Worm (Caenorhabditis elegans) whole organism, late embryonic: ENCODE results near the gene C28H8.3.
A peak's percentile ranks its signal among the peaks of the same experiment; 100 is the strongest.

Experiments
- T23F11.4 ChIP-seq: fragments of 200-800 bp; sonication (Bioruptor generic); optimal IDR thresholded peaks from 2 replicates; lab custom pipeline; 2018; ENCODE audit warnings: mild to moderate bottlenecking, missing genetic modification characterization, missing compliant biosample characterization
- Y22D7AL.16 ChIP-seq: sonication (generic microtip); optimal IDR thresholded peaks from 2 replicates; lab custom pipeline; 2016; ENCODE audit warnings: missing genetic modification characterization, missing compliant biosample characterization
- ceh-18 ChIP-seq: sonication (generic microtip); optimal IDR thresholded peaks from 2 replicates; lab custom pipeline; 2016; ENCODE audit warnings: missing genetic modification characterization, missing compliant biosample characterization
- ceh-2 ChIP-seq: sonication (generic microtip); optimal IDR thresholded peaks from 2 replicates; lab custom pipeline; 2016; ENCODE audit warnings: missing genotype, missing genetic modification characterization, missing compliant biosample characterization
- ceh-30 ChIP-seq: fragments of 150-350 bp; optimal IDR thresholded peaks from 2 replicates; lab custom pipeline; 2014; ENCODE audit warnings: missing biosample characterization, missing genetic modification characterization
- ceh-31 ChIP-seq: sonication (generic microtip); optimal IDR thresholded peaks from 2 replicates; lab custom pipeline; 2016; ENCODE audit warnings: missing genetic modification characterization, missing compliant biosample characterization
- ceh-34 ChIP-seq: sonication (generic microtip); optimal IDR thresholded peaks from 2 replicates; lab custom pipeline; 2016; ENCODE audit warnings: mild to moderate bottlenecking, missing genetic modification characterization, missing compliant biosample characterization
- ceh-45 ChIP-seq: fragments of 200-800 bp; sonication (Bioruptor generic); IDR thresholded peaks from 2 replicates; pipeline ENCODE4 v1.3.6; 2022; ENCODE audit warnings: missing genetic modification reagents, missing genetic modification characterization, missing compliant biosample characterization
- ceh-48 ChIP-seq: sonication (generic microtip); optimal IDR thresholded peaks from 2 replicates; lab custom pipeline; 2016; ENCODE audit warnings: missing genetic modification characterization, inconsistent platforms, missing compliant biosample characterization
- dmd-4 ChIP-seq: sonication (generic microtip); optimal IDR thresholded peaks from 2 replicates; lab custom pipeline; 2016; ENCODE audit warnings: borderline replicate concordance, missing genetic modification characterization, missing compliant biosample characterization
- elt-2 ChIP-seq: sonication (generic microtip); optimal IDR thresholded peaks from 2 replicates; lab custom pipeline; 2016; ENCODE audit warnings: missing genetic modification reagents, missing genetic modification characterization, missing compliant biosample characterization
- ets-4 ChIP-seq: sonication (generic microtip); optimal IDR thresholded peaks from 2 replicates; lab custom pipeline; 2016; ENCODE audit warnings: missing genetic modification characterization, missing compliant biosample characterization
- eyg-1 ChIP-seq: sonication (generic microtip); optimal IDR thresholded peaks from 2 replicates; lab custom pipeline; 2016; ENCODE audit warnings: missing genotype, missing genetic modification characterization, missing compliant biosample characterization
- fax-1 ChIP-seq: sonication (generic microtip); optimal IDR thresholded peaks from 2 replicates; lab custom pipeline; 2016; ENCODE audit warnings: missing genotype, missing genetic modification characterization, missing compliant biosample characterization
- gmeb-2 ChIP-seq: sonication (generic microtip); optimal IDR thresholded peaks from 2 replicates; lab custom pipeline; 2016; ENCODE audit warnings: missing genetic modification characterization, inconsistent platforms, missing compliant biosample characterization
- hlh-13 ChIP-seq: fragments of 200-800 bp; sonication (Bioruptor generic); optimal IDR thresholded peaks from 2 replicates; lab custom pipeline; 2018; ENCODE audit warnings: mild to moderate bottlenecking, missing genetic modification characterization, missing compliant biosample characterization
- hlh-30 ChIP-seq: sonication (generic microtip); optimal IDR thresholded peaks from 2 replicates; lab custom pipeline; 2017; ENCODE audit warnings: antibody characterized with exemption, missing genetic modification characterization, missing compliant biosample characterization; ENCODE audit not compliant: insufficient read depth
- hlh-6 ChIP-seq: sonication (generic microtip); optimal IDR thresholded peaks from 2 replicates; lab custom pipeline; 2016; ENCODE audit warnings: missing genotype, missing genetic modification characterization, missing compliant biosample characterization
- hlh-8 ChIP-seq: sonication (generic microtip); optimal IDR thresholded peaks from 2 replicates; lab custom pipeline; 2016; ENCODE audit warnings: missing genotype, missing genetic modification characterization, missing compliant biosample characterization
- lim-6 ChIP-seq: sonication (generic microtip); optimal IDR thresholded peaks from 2 replicates; lab custom pipeline; 2016; ENCODE audit warnings: missing genetic modification characterization, missing compliant biosample characterization
- madf-2 ChIP-seq: sonication (generic microtip); optimal IDR thresholded peaks from 2 replicates; lab custom pipeline; 2017; ENCODE audit warnings: missing genetic modification characterization, missing compliant biosample characterization
- nfya-1 ChIP-seq: sonication (generic microtip); optimal IDR thresholded peaks from 2 replicates; lab custom pipeline; 2017; ENCODE audit warnings: missing genetic modification characterization, mild to moderate bottlenecking, missing compliant biosample characterization, antibody characterized with exemption, moderate library complexity
- nhr-232 ChIP-seq: sonication (generic microtip); optimal IDR thresholded peaks from 2 replicates; lab custom pipeline; 2016; ENCODE audit warnings: missing genetic modification characterization, missing compliant biosample characterization
- npax-4 ChIP-seq: sonication (generic microtip); optimal IDR thresholded peaks from 2 replicates; lab custom pipeline; 2016; ENCODE audit warnings: missing genetic modification characterization, missing compliant biosample characterization
- pag-3 ChIP-seq: sonication (generic microtip); optimal IDR thresholded peaks from 2 replicates; lab custom pipeline; 2016; ENCODE audit warnings: missing compliant biosample characterization, missing genetic modification characterization, borderline replicate concordance
- pax-1 ChIP-seq: fragments of 150-350 bp; optimal IDR thresholded peaks from 2 replicates; lab custom pipeline; 2014; ENCODE audit warnings: missing biosample characterization, missing genetic modification characterization
- pha-4 ChIP-seq: fragments of 150-350 bp; optimal IDR thresholded peaks from 2 replicates; lab custom pipeline; 2018; ENCODE audit warnings: missing biosample characterization, missing genetic modification reagents, missing genetic modification characterization
- pqm-1 ChIP-seq: sonication (generic microtip); optimal IDR thresholded peaks from 2 replicates; lab custom pipeline; 2016; ENCODE audit warnings: missing genetic modification characterization, missing compliant biosample characterization
- pros-1 ChIP-seq: fragments of 150-350 bp; optimal IDR thresholded peaks from 2 replicates; lab custom pipeline; 2014; ENCODE audit warnings: missing biosample characterization, missing genetic modification reagents, missing genetic modification characterization
- ref-2 ChIP-seq: sonication (generic microtip); optimal IDR thresholded peaks from 2 replicates; lab custom pipeline; 2016; ENCODE audit warnings: missing genetic modification characterization, missing compliant biosample characterization
- sdc-2 ChIP-seq: sonication (generic microtip); optimal IDR thresholded peaks from 2 replicates; lab custom pipeline; 2016; ENCODE audit warnings: missing genotype, missing genetic modification characterization, missing compliant biosample characterization
- sox-4 ChIP-seq: sonication (generic microtip); optimal IDR thresholded peaks from 2 replicates; lab custom pipeline; 2017; ENCODE audit warnings: mild to moderate bottlenecking, missing genetic modification characterization, inconsistent platforms, missing compliant biosample characterization
- syd-9 ChIP-seq: sonication (generic microtip); optimal IDR thresholded peaks from 2 replicates; lab custom pipeline; 2016; ENCODE audit warnings: mild to moderate bottlenecking, missing genetic modification characterization, moderate library complexity, missing compliant biosample characterization
- tbx-2 ChIP-seq: sonication (generic microtip); optimal IDR thresholded peaks from 2 replicates; lab custom pipeline; 2016; ENCODE audit warnings: missing genetic modification characterization, missing compliant biosample characterization
- tbx-7 ChIP-seq: sonication (generic microtip); optimal IDR thresholded peaks from 2 replicates; lab custom pipeline; 2016; ENCODE audit warnings: missing genotype, missing genetic modification characterization, missing compliant biosample characterization
- ttx-3 ChIP-seq: sonication (generic microtip); optimal IDR thresholded peaks from 2 replicates; lab custom pipeline; 2016; ENCODE audit warnings: missing genetic modification reagents, missing genetic modification characterization, missing compliant biosample characterization
- unc-42 ChIP-seq: sonication (generic microtip); optimal IDR thresholded peaks from 2 replicates; lab custom pipeline; 2016; ENCODE audit warnings: missing genotype, missing genetic modification characterization, missing compliant biosample characterization
- unc-55 ChIP-seq: sonication (generic microtip); optimal IDR thresholded peaks from 2 replicates; lab custom pipeline; 2017; ENCODE audit warnings: missing biosample characterization, missing genetic modification reagents, missing genetic modification characterization
- unc-86 ChIP-seq: sonication (generic microtip); optimal IDR thresholded peaks from 2 replicates; lab custom pipeline; 2016; ENCODE audit warnings: missing genetic modification characterization, missing compliant biosample characterization

C28H8.3 gene

DNA sequence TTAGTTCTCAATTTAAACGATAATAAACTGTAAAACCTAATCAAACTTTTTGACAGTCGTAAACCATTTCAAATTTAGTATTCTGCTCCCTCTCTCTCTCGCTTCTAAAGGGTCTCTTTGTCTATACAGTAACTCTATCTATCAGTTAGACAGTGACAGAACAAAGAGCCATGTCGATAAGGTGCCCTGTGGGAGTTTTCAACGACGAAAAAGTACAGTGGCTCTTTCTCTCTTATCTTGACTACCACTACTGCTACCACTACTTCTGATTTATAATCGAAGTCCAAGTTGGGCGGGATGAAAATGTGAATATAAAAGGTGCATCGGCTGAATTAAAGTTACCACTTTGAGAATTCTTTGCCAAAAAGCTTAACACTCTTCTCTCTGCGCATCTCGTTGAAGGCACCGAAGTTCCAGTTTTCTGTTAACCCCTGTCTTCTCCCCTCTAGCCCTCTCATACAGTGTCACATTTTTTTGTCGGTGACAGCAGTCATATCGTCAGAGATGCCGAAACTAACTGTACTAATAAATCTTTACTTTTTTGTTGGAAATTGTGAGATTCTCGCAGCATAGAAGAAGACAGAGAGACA is 42.4 kb downstream of the C28H8.3 start:
- no peak for TF ChIP-seq pha-4
- TF ChIP-seq hlh-8 (tag; lab: Kevin White, UChicago) = no peak
- TF ChIP-seq nhr-232 (tag; lab: Kevin White, UChicago) = no peak
- TF ChIP-seq ceh-18 (tag; lab: Kevin White, UChicago) = no peak
- TF ChIP-seq elt-2 = no peak
- no peak for TF ChIP-seq ets-4 (tag; lab: Kevin White, UChicago)
- no peak for TF ChIP-seq tbx-7 (tag; lab: Kevin White, UChicago)
- no peak for TF ChIP-seq pqm-1
- no peak for TF ChIP-seq pax-1
- no peak for TF ChIP-seq Y22D7AL.16

DNA sequence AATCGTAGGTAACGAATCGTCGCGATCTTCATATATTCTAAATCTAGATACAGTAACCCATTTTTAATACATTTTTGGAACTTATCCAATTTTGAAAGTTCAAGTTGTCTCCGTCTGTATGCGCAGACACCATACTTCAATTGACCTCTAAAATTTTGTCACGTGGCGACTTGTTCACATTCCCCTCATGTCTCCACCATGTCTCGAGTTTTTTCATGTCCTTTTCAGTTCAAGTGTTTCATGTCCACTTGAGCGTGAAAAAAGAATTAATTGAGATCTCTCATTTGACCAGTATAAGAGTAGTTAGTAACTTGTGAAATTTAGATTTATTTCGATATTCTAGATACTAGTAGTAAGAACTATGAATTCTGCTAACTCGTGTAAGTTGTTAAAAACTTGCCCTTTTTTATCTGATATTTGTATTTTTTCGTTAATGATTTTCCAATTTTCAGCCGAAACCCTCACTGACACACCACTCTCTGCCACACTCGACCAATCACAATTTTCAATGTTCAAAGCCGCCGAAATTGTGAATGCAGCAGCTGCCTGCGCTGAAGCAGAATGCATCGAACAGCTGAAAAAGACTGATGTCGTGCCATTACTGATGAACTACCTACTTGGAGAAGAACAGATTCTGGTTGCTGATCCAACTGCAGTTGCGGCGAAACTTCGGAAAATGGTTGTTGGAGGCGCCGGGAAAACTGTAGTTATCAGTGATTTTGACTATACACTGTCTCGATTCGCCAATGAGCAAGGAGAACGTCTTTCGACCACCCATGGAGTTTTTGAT is 43.3 kb downstream of the C28H8.3 start:
- TF ChIP-seq hlh-30 (tag; lab: Kevin White, UChicago) = peak; percentile 30
- TF ChIP-seq ttx-3 = no peak
- TF ChIP-seq pag-3 (tag; lab: Kevin White, UChicago) = no peak
- no peak for TF ChIP-seq pax-1
- TF ChIP-seq, all 69 proteins: peak for 1

DNA sequence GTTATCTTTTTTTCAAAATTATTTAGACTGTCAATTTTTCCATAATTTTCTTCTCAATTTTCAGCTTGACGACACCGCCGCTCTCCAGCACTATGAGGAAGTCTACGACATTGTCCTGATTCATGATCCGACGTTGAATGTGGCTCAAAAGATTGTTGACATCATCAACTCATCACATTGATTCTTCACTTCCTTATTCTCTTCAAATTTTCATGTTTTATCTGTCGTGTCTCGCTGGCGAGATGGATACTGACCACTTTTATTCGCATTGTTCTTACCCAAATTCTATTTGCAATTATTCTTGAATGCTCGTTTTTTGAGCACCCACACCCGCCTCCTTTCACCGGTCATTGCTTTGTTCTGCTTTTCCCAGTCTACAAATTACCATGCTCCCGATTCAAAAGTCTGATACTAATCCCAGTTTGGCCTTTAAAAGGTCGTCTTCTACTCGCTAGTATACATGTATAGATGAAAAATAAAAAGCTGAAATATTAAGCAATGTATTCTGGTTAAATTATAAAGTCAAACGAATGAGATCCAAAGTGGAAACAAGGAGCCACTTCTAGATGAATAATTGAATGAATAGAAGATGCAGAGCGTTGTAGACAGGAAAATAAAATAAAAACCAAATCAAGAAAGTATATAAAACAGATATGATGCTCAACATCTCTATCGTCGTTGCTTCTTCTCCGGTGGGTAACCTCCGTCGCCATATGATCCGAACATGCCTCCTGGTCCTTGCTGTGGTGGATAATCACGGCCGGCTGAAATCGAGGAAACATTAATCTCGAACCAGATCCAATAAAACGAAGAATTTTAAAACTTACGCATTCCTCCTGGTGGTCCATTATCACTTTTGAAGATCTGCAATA is 44.8 kb downstream of the C28H8.3 start:
- TF ChIP-seq ceh-30 (tag; lab: Kevin White, UChicago) (no peak), T23F11.4 (no peak), pros-1 (no peak), tbx-2 (tag; lab: Kevin White, UChicago) (no peak), unc-55 (GFP tag; lab: Kevin White, UChicago) (no peak), dmd-4 (no peak), sox-4 (tag; lab: Kevin White, UChicago) (no peak)
- TF ChIP-seq, all 69 proteins: peak for 0

DNA sequence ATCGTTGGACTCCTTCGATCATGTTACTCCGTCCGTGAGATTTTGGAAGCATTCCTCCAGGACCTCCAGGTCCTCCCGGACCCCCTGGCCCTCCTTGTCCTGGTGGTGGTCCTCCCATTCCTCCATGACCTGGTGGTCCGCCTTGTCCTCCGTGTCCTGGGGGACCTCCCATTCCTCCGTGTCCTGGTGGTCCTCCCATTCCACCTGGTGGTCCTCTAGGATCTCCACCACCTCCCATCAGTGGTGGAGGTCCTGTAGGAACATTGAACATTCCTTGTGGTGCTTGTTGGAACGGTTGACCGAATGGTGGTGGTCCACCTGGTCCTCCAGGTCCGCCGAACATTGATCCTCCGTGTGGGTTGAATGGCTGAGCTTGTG is 45.4 kb downstream of the C28H8.3 start:
- TF ChIP-seq dmd-4 = no peak
- TF ChIP-seq hlh-6 (tag; lab: Kevin White, UChicago) = peak; percentile 25
- no peak for TF ChIP-seq unc-86 (tag; lab: Kevin White, UChicago)
- no peak for TF ChIP-seq madf-2
- no peak for TF ChIP-seq ceh-45
- TF ChIP-seq tbx-2 (tag; lab: Kevin White, UChicago) = peak; percentile 13
- TF ChIP-seq, all 69 proteins: peak for 2

DNA sequence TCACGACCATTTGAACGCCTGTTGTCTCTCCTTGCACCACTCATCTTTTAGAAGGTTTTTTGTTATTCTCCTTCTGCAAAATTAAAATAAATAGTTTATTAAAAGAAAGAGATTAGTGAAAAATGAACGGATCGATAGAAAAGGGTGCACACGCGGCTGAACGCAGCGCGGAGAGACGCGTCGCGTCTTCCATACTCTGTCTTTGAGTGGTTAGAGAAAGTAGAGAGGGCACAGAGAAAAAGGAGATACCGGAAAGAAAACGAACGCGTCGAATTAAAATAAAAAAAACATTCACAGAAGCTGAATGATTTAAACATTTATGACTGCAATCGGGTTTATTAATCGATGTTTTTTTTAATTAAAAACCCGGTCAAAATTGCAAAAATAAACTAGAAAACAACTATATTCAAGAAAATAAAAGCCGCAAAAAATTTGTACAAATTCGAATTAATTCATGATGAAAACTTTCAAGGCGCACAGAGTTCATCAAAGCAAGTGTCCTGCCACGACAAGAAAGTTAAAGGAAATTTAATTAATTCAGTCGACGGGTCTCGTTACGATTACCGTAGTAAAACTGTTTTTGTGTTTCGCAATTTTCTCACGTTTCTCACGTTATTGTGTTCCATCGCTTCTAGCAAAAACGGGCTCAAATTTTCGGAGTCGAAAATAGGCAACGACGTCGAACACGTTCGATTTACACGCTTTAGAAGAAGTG is 49.8 kb downstream of the C28H8.3 start, which contains the start of the genes nono-1 and nop-1:
Gene nono-1, minus strand, starts transcription at position 75 of the 715 bp plus-strand sequence.
Gene nop-1, plus strand, starts transcription at position 551 of the 715 bp plus-strand sequence.
- TF ChIP-seq lim-6 (tag; lab: Kevin White, UChicago) (no peak), ref-2 (no peak), sdc-2 (tag; lab: Kevin White, UChicago) (no peak), fax-1 (tag; lab: Kevin White, UChicago) (no peak), ceh-31 (tag; lab: Kevin White, UChicago) (peak; percentile 40), ceh-18 (tag; lab: Kevin White, UChicago) (no peak), hlh-13 (GFP tag; lab: Kevin White, UChicago) (no peak), ceh-48 (peak; percentile 49), unc-42 (tag; lab: Kevin White, UChicago) (no peak), ets-4 (tag; lab: Kevin White, UChicago) (peak; percentile 59), ceh-34 (tag; lab: Kevin White, UChicago) (peak; percentile 12), syd-9 (tag; lab: Kevin White, UChicago) (no peak), tbx-7 (tag; lab: Kevin White, UChicago) (no peak), ttx-3 (no peak), ceh-45 (no peak), pqm-1 (no peak), eyg-1 (tag; lab: Kevin White, UChicago) (no peak), gmeb-2 (tag; lab: Kevin White, UChicago) (no peak), nhr-232 (tag; lab: Kevin White, UChicago) (no peak), ceh-2 (tag; lab: Kevin White, UChicago) (no peak), nfya-1 (tag; lab: Kevin White, UChicago) (peak; percentile 65), npax-4 (tag; lab: Kevin White, UChicago) (no peak), unc-86 (tag; lab: Kevin White, UChicago) (no peak)
